Fruit fly (Drosophila melanogaster) whole organism, embryonic: ENCODE measurements around the gene PolA1.

ENCODE experiments used
- Abd-B ChIP-seq: fragments of 200-800 bp; sonication (Bioruptor generic); optimal IDR thresholded peaks from 2 replicates; lab custom pipeline; 2018; ENCODE audit warnings: missing biosample characterization, mild to moderate bottlenecking, missing genetic modification characterization, moderate library complexity
- Bteb2 ChIP-seq: fragments of 200-800 bp; sonication (Bioruptor generic); optimal IDR thresholded peaks from 2 replicates; lab custom pipeline; 2016; ENCODE audit warnings: missing biosample characterization, missing genetic modification characterization
- C15 ChIP-seq: fragments of 200-800 bp; sonication (Bioruptor generic); IDR thresholded peaks from 3 replicates; pipeline ENCODE4 v1.3.6; 2022; ENCODE audit warnings: missing biosample characterization, missing genetic modification characterization
- CG11247 ChIP-seq: fragments of 200-800 bp; sonication (Bioruptor generic); IDR thresholded peaks from 2 replicates; pipeline ENCODE4 v1.3.6; 2022; ENCODE audit warnings: missing biosample characterization, missing genetic modification characterization
- CG11456 ChIP-seq: fragments of 200-800 bp; sonication (Bioruptor generic); IDR thresholded peaks from 3 replicates; pipeline ENCODE4 v1.3.6; 2022; ENCODE audit warnings: missing biosample characterization, missing genetic modification characterization
- CG12236 ChIP-seq: fragments of 200-800 bp; sonication (Bioruptor generic); optimal IDR thresholded peaks from 2 replicates; lab custom pipeline; 2016; ENCODE audit warnings: missing biosample characterization, missing genetic modification characterization
- CG1233 ChIP-seq: fragments of 200-800 bp; sonication (Bioruptor generic); optimal IDR thresholded peaks from 4 replicates; lab custom pipeline; 2018; ENCODE audit warnings: missing biosample characterization, mild to moderate bottlenecking, missing genetic modification characterization
- CG15514 ChIP-seq: fragments of 200-800 bp; sonication (Bioruptor generic); optimal IDR thresholded peaks from 3 replicates; lab custom pipeline; 2017; ENCODE audit warnings: missing biosample characterization, missing genetic modification characterization, mild to moderate bottlenecking, moderate library complexity, missing genetic modification reagents
- CG15601 ChIP-seq: fragments of 200-800 bp; sonication (Bioruptor generic); optimal IDR thresholded peaks from 3 replicates; lab custom pipeline; 2019; ENCODE audit warnings: missing biosample characterization, mild to moderate bottlenecking, missing genetic modification characterization, moderate library complexity
- CG18262 ChIP-seq: fragments of 200-800 bp; optimal IDR thresholded peaks from 3 replicates; lab custom pipeline; 2019; ENCODE audit warnings: missing biosample characterization, mild to moderate bottlenecking, missing genetic modification characterization, moderate library complexity
- CG2129 ChIP-seq: fragments of 200-800 bp; sonication (Bioruptor generic); IDR thresholded peaks from 2 replicates; pipeline ENCODE4 v1.3.6; 2022; ENCODE audit warnings: missing biosample characterization, missing genetic modification characterization; ENCODE audit not compliant: partially characterized antibody
- CG2875 ChIP-seq: fragments of 200-800 bp; sonication (Bioruptor generic); optimal IDR thresholded peaks from 2 replicates; lab custom pipeline; 2017; ENCODE audit warnings: missing biosample characterization, mild to moderate bottlenecking, missing genetic modification characterization, missing genetic modification reagents
- CG3281 ChIP-seq: fragments of 200-800 bp; sonication (Bioruptor generic); optimal IDR thresholded peaks from 3 replicates; lab custom pipeline; 2017; ENCODE audit warnings: missing biosample characterization, mild to moderate bottlenecking, missing genetic modification characterization
- CG4360 ChIP-seq: fragments of 200-800 bp; sonication (Bioruptor generic); IDR thresholded peaks from 2 replicates; pipeline ENCODE4 v1.3.6; 2022; ENCODE audit warnings: missing biosample characterization, missing genetic modification characterization
- CG6689 ChIP-seq: fragments of 200-800 bp; sonication (Bioruptor generic); IDR thresholded peaks from 2 replicates; pipeline ENCODE4 v1.3.6; 2022; ENCODE audit warnings: missing biosample characterization, missing genetic modification characterization
- CG7556 ChIP-seq: fragments of 200-800 bp; sonication (Bioruptor generic); optimal IDR thresholded peaks from 2 replicates; lab custom pipeline; 2017; ENCODE audit warnings: missing biosample characterization, mild to moderate bottlenecking, missing genetic modification characterization
- CG9932 ChIP-seq: fragments of 200-800 bp; sonication (Bioruptor generic); IDR thresholded peaks from 2 replicates; pipeline ENCODE4 v1.3.6; 2022; ENCODE audit warnings: missing biosample characterization, missing genetic modification characterization
- CHES-1-like ChIP-seq: fragments of 200-800 bp; sonication (Bioruptor generic); optimal IDR thresholded peaks from 2 replicates; lab custom pipeline; 2016; ENCODE audit warnings: missing biosample characterization, missing genetic modification characterization
- CrebB ChIP-seq: fragments of 200-800 bp; sonication (Bioruptor generic); optimal IDR thresholded peaks from 3 replicates; lab custom pipeline; 2018; ENCODE audit warnings: missing biosample characterization, mild to moderate bottlenecking, missing genetic modification characterization
- Dip2 ChIP-seq: fragments of 200-800 bp; sonication (Bioruptor generic); IDR thresholded peaks from 2 replicates; pipeline ENCODE4 v1.3.6; 2022; ENCODE audit warnings: missing biosample characterization, missing genetic modification characterization
- Doc3 ChIP-seq: fragments of 200-800 bp; sonication (Bioruptor generic); IDR thresholded peaks from 3 replicates; pipeline ENCODE4 v1.3.6; 2022; ENCODE audit warnings: missing biosample characterization, missing genetic modification characterization; ENCODE audit not compliant: partially characterized antibody
- ERR ChIP-seq: fragments of 200-800 bp; sonication (Bioruptor generic); optimal IDR thresholded peaks from 2 replicates; lab custom pipeline; 2016; ENCODE audit warnings: missing biosample characterization, missing genetic modification characterization
- GATAe ChIP-seq: fragments of 200-800 bp; sonication (Bioruptor generic); conservative IDR thresholded peaks from 2 replicates; pipeline ENCODE4 v1.3.6; 2022; ENCODE audit warnings: missing biosample characterization, missing genetic modification characterization
- Hand ChIP-seq: fragments of 200-800 bp; sonication (Bioruptor generic); optimal IDR thresholded peaks from 2 replicates; lab custom pipeline; 2017; ENCODE audit warnings: mild to moderate bottlenecking, missing biosample characterization, missing genetic modification reagents, missing genetic modification characterization
- Hmx ChIP-seq: fragments of 200-800 bp; sonication (Bioruptor generic); optimal IDR thresholded peaks from 2 replicates; lab custom pipeline; 2016; ENCODE audit warnings: missing biosample characterization, missing genetic modification characterization
- Lhr ChIP-seq: fragments of 200-800 bp; sonication (Bioruptor generic); optimal IDR thresholded peaks from 3 replicates; lab custom pipeline; 2017; ENCODE audit warnings: mild to moderate bottlenecking, missing biosample characterization, missing genetic modification reagents, missing genetic modification characterization
- Lpt ChIP-seq: fragments of >200 bp; optimal IDR thresholded peaks from 2 replicates; lab custom pipeline; 2018; ENCODE audit warnings: missing biosample characterization, missing genetic modification characterization
- NC2α ChIP-seq: fragments of 200-800 bp; sonication (Bioruptor generic); optimal IDR thresholded peaks from 2 replicates; lab custom pipeline; 2016; ENCODE audit warnings: missing biosample characterization, missing genetic modification characterization
- Ptx1 ChIP-seq: fragments of 200-800 bp; sonication (Bioruptor generic); IDR thresholded peaks from 2 replicates; pipeline ENCODE4 v1.3.6; 2022; ENCODE audit warnings: missing biosample characterization, missing genetic modification characterization
- ato ChIP-seq: fragments of 200-800 bp; sonication (Bioruptor generic); IDR thresholded peaks from 2 replicates; pipeline ENCODE4 v1.3.6; 2022; ENCODE audit warnings: missing biosample characterization, missing genetic modification characterization; ENCODE audit not compliant: partially characterized antibody
- bowl ChIP-seq: fragments of 200-800 bp; sonication (Bioruptor generic); IDR thresholded peaks from 2 replicates; pipeline ENCODE4 v1.3.6; 2022; ENCODE audit warnings: missing biosample characterization, missing genetic modification characterization
- cad ChIP-seq: fragments of >200 bp; optimal IDR thresholded peaks from 2 replicates; lab custom pipeline; 2017; ENCODE audit warnings: missing biosample characterization, missing genetic modification characterization
- crp ChIP-seq, 2 experiments: fragments of 200-800 bp; sonication (Bioruptor generic); optimal IDR thresholded peaks; 2 replicates in 1 of 2; 3 replicates in 1 of 2; lab custom pipeline; 2017; ENCODE audit warnings: missing biosample characterization in 2 of 2, missing genetic modification characterization in 2 of 2, mild to moderate bottlenecking in 1 of 2, moderate library complexity in 1 of 2
- dimm ChIP-seq: fragments of 200-800 bp; sonication (Bioruptor generic); IDR thresholded peaks from 2 replicates; pipeline ENCODE4 v1.3.6; 2022; ENCODE audit warnings: missing biosample characterization, missing genetic modification characterization
- dm ChIP-seq: fragments of 200-800 bp; sonication (Bioruptor generic); optimal IDR thresholded peaks from 3 replicates; lab custom pipeline; 2016; ENCODE audit warnings: missing biosample characterization, missing genetic modification characterization
- dpn ChIP-seq, 2 experiments: fragments of 200-800 bp; sonication (Bioruptor generic); optimal IDR thresholded peaks; 3 replicates each; lab custom pipeline; 2016; ENCODE audit warnings: missing biosample characterization in 2 of 2, missing genetic modification characterization in 2 of 2
- gfzf ChIP-seq: fragments of 200-800 bp; sonication (Bioruptor generic); optimal IDR thresholded peaks from 2 replicates; lab custom pipeline; 2016; ENCODE audit warnings: missing biosample characterization, mild to moderate bottlenecking, missing genetic modification characterization, moderate library complexity
- grau ChIP-seq: fragments of 200-800 bp; optimal IDR thresholded peaks from 3 replicates; lab custom pipeline; 2019; ENCODE audit warnings: missing biosample characterization, mild to moderate bottlenecking, missing genetic modification characterization, moderate library complexity
- insv ChIP-seq, 2 experiments: fragments of 200-800 bp; sonication (Bioruptor generic); optimal IDR thresholded peaks; 3 replicates each; lab custom pipeline; 2016 to 2018; ENCODE audit warnings: missing biosample characterization in 2 of 2, missing genetic modification characterization in 2 of 2
- knrl ChIP-seq: fragments of 200-800 bp; sonication (Bioruptor generic); IDR thresholded peaks from 3 replicates; pipeline ENCODE4 v1.3.6; 2022; ENCODE audit warnings: missing biosample characterization, missing genetic modification characterization; ENCODE audit not compliant: partially characterized antibody
- nerfin-2 ChIP-seq: fragments of 200-800 bp; sonication (Bioruptor generic); IDR thresholded peaks from 2 replicates; pipeline ENCODE4 v1.3.6; 2022; ENCODE audit warnings: missing biosample characterization, missing genetic modification characterization; ENCODE audit not compliant: partially characterized antibody
- p53 ChIP-seq: fragments of 200-800 bp; sonication (Bioruptor generic); optimal IDR thresholded peaks from 2 replicates; lab custom pipeline; 2016; ENCODE audit warnings: missing biosample characterization, missing genetic modification characterization
- pum ChIP-seq: fragments of 200-800 bp; sonication (Bioruptor generic); optimal IDR thresholded peaks from 2 replicates; lab custom pipeline; 2016; ENCODE audit warnings: missing biosample characterization, missing genetic modification characterization
- rib ChIP-seq: fragments of 200-800 bp; sonication (Bioruptor generic); IDR thresholded peaks from 2 replicates; pipeline ENCODE4 v1.3.6; 2022; ENCODE audit warnings: missing biosample characterization, missing genetic modification characterization
- row ChIP-seq: fragments of 200-800 bp; sonication (Bioruptor generic); IDR thresholded peaks from 3 replicates; pipeline ENCODE4 v1.3.6; 2022; ENCODE audit warnings: missing biosample characterization, missing genetic modification characterization
- sna ChIP-seq: fragments of 200-800 bp; sonication (Bioruptor generic); IDR thresholded peaks from 2 replicates; pipeline ENCODE4 v1.3.6; 2022; ENCODE audit warnings: missing biosample characterization, missing genetic modification characterization; ENCODE audit not compliant: partially characterized antibody
- unc-4 ChIP-seq: fragments of 200-800 bp; sonication (Bioruptor generic); IDR thresholded peaks from 2 replicates; pipeline ENCODE4 v1.3.6; 2022; ENCODE audit warnings: missing biosample characterization, missing genetic modification characterization; ENCODE audit not compliant: partially characterized antibody
- zfh1 ChIP-seq: fragments of 200-800 bp; sonication (Bioruptor generic); IDR thresholded peaks from 3 replicates; pipeline ENCODE4 v1.3.6; 2022; ENCODE audit warnings: missing biosample characterization, missing genetic modification characterization
- zfh2 ChIP-seq: fragments of 200-800 bp; sonication (Bioruptor generic); optimal IDR thresholded peaks from 2 replicates; lab custom pipeline; 2016; ENCODE audit warnings: missing biosample characterization, missing genetic modification characterization

PolA1 gene

DNA sequence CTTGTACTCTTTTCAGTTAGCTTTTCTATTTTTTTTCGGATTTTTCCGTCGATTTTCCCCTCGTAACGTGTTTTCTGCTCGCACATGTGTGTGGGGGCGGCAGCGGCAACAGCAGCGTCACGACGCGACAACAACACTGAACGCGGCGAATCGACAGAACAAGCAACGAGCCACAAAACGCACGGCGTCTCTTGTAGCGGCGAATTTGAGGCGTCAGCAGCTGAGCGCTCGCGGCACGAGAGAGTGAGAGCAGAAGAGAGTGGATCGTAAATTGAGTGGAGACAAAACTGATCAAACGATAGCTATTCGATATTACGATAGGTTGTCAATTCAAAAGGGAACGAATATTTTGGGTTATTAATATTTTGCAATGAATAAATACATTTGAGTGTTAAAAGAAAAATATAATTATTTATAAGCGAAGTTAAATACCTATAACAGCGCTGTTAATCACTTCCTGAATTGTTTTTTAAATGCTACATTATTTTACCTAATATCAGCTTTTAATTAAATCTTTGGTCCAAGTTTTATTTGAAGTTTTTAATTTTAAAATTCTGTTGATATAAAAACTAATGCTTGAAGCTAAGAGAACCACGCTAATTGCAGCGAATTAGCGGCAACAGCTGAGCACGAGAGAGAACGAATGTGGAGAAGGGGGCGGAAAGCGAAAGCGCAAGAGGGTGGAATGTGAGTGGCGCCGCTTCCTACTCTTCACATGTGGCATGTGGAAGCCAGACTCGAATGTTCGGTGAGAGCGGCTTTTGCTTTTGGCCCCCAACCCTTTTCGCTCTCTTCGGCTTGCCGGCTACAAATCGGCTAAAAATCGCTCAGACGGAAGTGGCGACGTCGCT, 38.4 kb downstream of the PolA1 start (continued):
- peak in 1 of 2 experiments; percentile 26 for TF ChIP-seq dpn (GFP tag; optimal IDR thresholded peaks at IDR 0.05; lab: Kevin White, UChicago)
- TF ChIP-seq grau, result peak; percentile 55
- TF ChIP-seq zfh1 (GFP tag; lab: Robert Waterston, UW), result no peak
- TF ChIP-seq CG15514 (GFP tag; lab: Kevin White, UChicago), result no peak
- TF ChIP-seq nerfin-2 (GFP tag; lab: Robert Waterston, UW), result no peak
- TF ChIP-seq Lhr (GFP tag; lab: Kevin White, UChicago), result peak; percentile 4
- no peak for TF ChIP-seq dimm (GFP tag; lab: Robert Waterston, UW)
- TF ChIP-seq ato (GFP tag; lab: Robert Waterston, UW), result no peak
- no peak for TF ChIP-seq pum
- TF ChIP-seq CG4360 (GFP tag; lab: Robert Waterston, UW), result no peak
- no peak for TF ChIP-seq NC2α (GFP tag; lab: Kevin White, UChicago)
- no peak for TF ChIP-seq gfzf (GFP tag; lab: Kevin White, UChicago)
- TF ChIP-seq cad (GFP tag; lab: Kevin White, UChicago), result peak; percentile 30
- TF ChIP-seq Hmx, result no peak
- no peak for TF ChIP-seq CG2129
- TF ChIP-seq Abd-B (GFP tag; lab: Kevin White, UChicago), result no peak
- no peak for TF ChIP-seq Ptx1 (GFP tag; lab: Robert Waterston, UW)
- TF ChIP-seq CG12236 (GFP tag; lab: Kevin White, UChicago), result no peak
- no peak for TF ChIP-seq C15
- no peak for TF ChIP-seq CG11247 (GFP tag; lab: Robert Waterston, UW)
- TF ChIP-seq row, result no peak
- no peak for TF ChIP-seq Bteb2 (GFP tag; lab: Kevin White, UChicago)
- TF ChIP-seq CG11456, result no peak
- peak in 1 of 2 experiments; percentile 52 for TF ChIP-seq crp (GFP tag; optimal IDR thresholded peaks at IDR 0.05; lab: Kevin White, UChicago)
- peak; percentile 75 for TF ChIP-seq CG15601 (tag; lab: Kevin White, UChicago)
- no peak for TF ChIP-seq Lpt (GFP tag; lab: Kevin White, UChicago)
- no peak for TF ChIP-seq Doc3 (GFP tag; lab: Robert Waterston, UW)
- peak; percentile 65 for TF ChIP-seq CrebB
- no peak for TF ChIP-seq p53
- TF ChIP-seq CG1233 (GFP tag; lab: Kevin White, UChicago), result peak; percentile 11
- TF ChIP-seq dm, result no peak
- no peak for TF ChIP-seq insv (GFP tag; optimal IDR thresholded peaks at IDR 0.05; lab: Kevin White, UChicago)
- no peak for TF ChIP-seq ERR (GFP tag; lab: Kevin White, UChicago)
- no peak for TF ChIP-seq Dip2
- TF ChIP-seq zfh2 (GFP tag; lab: Kevin White, UChicago), result no peak
- TF ChIP-seq sna (GFP tag; lab: Robert Waterston, UW), result no peak
- peak; percentile 41 for TF ChIP-seq Hand
- TF ChIP-seq CG3281, result no peak
- no peak for TF ChIP-seq GATAe (GFP tag; lab: Robert Waterston, UW)
- TF ChIP-seq CG6689 (GFP tag; lab: Robert Waterston, UW), result no peak
- TF ChIP-seq CG2875 (GFP tag; lab: Kevin White, UChicago), result peak; percentile 14
- peak; percentile 69 for TF ChIP-seq CG7556 (GFP tag; lab: Kevin White, UChicago)
- no peak for TF ChIP-seq rib (GFP tag; lab: Robert Waterston, UW)
- TF ChIP-seq CHES-1-like (GFP tag; lab: Kevin White, UChicago), result no peak
- TF ChIP-seq knrl, result no peak
- TF ChIP-seq CG18262 (tag; lab: Kevin White, UChicago), result peak; percentile 78
- TF ChIP-seq CG9932 (GFP tag; lab: Robert Waterston, UW), result no peak
- no peak for TF ChIP-seq unc-4 (GFP tag; lab: Robert Waterston, UW)
- no peak for TF ChIP-seq bowl (GFP tag; lab: Robert Waterston, UW)
